Worm (Caenorhabditis elegans) whole organism, L2 larva: ENCODE results near the gene idpa-2.

ENCODE experiments used
- R02D3.7 ChIP-seq: fragments of 150-350 bp; optimal IDR thresholded peaks from 2 replicates; lab custom pipeline; 2014; ENCODE audit warnings: missing biosample characterization, missing genetic modification characterization
- Y55F3AM.14 ChIP-seq: fragments of 200-800 bp; sonication (Bioruptor generic); optimal IDR thresholded peaks from 2 replicates; lab custom pipeline; 2018; ENCODE audit warnings: mild to moderate bottlenecking, missing genetic modification characterization, missing compliant biosample characterization
- ZK546.5 ChIP-seq: sonication (generic microtip); optimal IDR thresholded peaks from 2 replicates; lab custom pipeline; 2017; ENCODE audit warnings: missing biosample characterization, missing genetic modification characterization
- alr-1 ChIP-seq: fragments of 150-350 bp; optimal IDR thresholded peaks from 2 replicates; lab custom pipeline; 2014; ENCODE audit warnings: missing biosample characterization, missing genetic modification characterization
- aly-2 ChIP-seq: fragments of 150-350 bp; optimal IDR thresholded peaks from 2 replicates; lab custom pipeline; 2014; ENCODE audit warnings: missing biosample characterization, missing genetic modification characterization
- blmp-1 ChIP-seq: sonication (generic microtip); optimal IDR thresholded peaks from 2 replicates; lab custom pipeline; 2017; ENCODE audit warnings: missing genetic modification characterization, mild to moderate bottlenecking, missing compliant biosample characterization, antibody characterized with exemption, moderate library complexity; ENCODE audit not compliant: insufficient read depth
- ceh-16 ChIP-seq: fragments of 150-350 bp; optimal IDR thresholded peaks from 2 replicates; lab custom pipeline; 2014; ENCODE audit warnings: missing biosample characterization, missing genetic modification characterization
- ceh-82 ChIP-seq: fragments of 150-350 bp; optimal IDR thresholded peaks from 2 replicates; lab custom pipeline; 2014; ENCODE audit warnings: missing biosample characterization, missing genetic modification characterization
- crh-2 ChIP-seq: sonication (generic microtip); optimal IDR thresholded peaks from 2 replicates; lab custom pipeline; 2017; ENCODE audit warnings: missing biosample characterization, missing genetic modification characterization
- dmd-4 ChIP-seq: sonication (generic microtip); optimal IDR thresholded peaks from 2 replicates; lab custom pipeline; 2017; ENCODE audit warnings: missing biosample characterization, missing genetic modification characterization
- egl-27 ChIP-seq: sonication (generic microtip); optimal IDR thresholded peaks from 3 replicates; lab custom pipeline; 2017; ENCODE audit warnings: missing biosample characterization, missing genetic modification reagents, missing genetic modification characterization
- elt-1 ChIP-seq: fragments of 150-350 bp; optimal IDR thresholded peaks from 2 replicates; lab custom pipeline; 2014; ENCODE audit warnings: missing biosample characterization, missing genetic modification characterization
- elt-3 ChIP-seq: sonication (generic microtip); optimal IDR thresholded peaks from 2 replicates; lab custom pipeline; 2017; ENCODE audit warnings: missing biosample characterization, missing genetic modification characterization
- fos-1 ChIP-seq: fragments of 150-350 bp; optimal IDR thresholded peaks from 2 replicates; lab custom pipeline; 2014; ENCODE audit warnings: missing biosample characterization, missing genetic modification characterization
- lin-11 ChIP-seq: fragments of 150-350 bp; sonication (generic microtip); optimal IDR thresholded peaks from 2 replicates; lab custom pipeline; 2014; ENCODE audit warnings: missing biosample characterization, missing genetic modification characterization, inconsistent platforms, mixed read lengths
- lin-13 ChIP-seq: fragments of 150-350 bp; optimal IDR thresholded peaks from 2 replicates; lab custom pipeline; 2014; ENCODE audit warnings: missing biosample characterization, missing genetic modification reagents, missing genetic modification characterization
- lin-39 ChIP-seq: fragments of 150-350 bp; optimal IDR thresholded peaks from 2 replicates; lab custom pipeline; 2014; ENCODE audit warnings: missing biosample characterization, missing genetic modification reagents, missing genetic modification characterization
- lsy-2 ChIP-seq, 2 experiments: fragments of 150-350 bp in 1 of 2; sonication (generic microtip) in 1 of 2; optimal IDR thresholded peaks; 2 replicates each; lab custom pipeline; 2014 to 2017; ENCODE audit warnings: missing biosample characterization in 2 of 2, missing genetic modification characterization in 2 of 2
- mbf-1 ChIP-seq: sonication (generic microtip); optimal IDR thresholded peaks from 2 replicates; lab custom pipeline; 2017; ENCODE audit warnings: missing biosample characterization, missing genetic modification characterization
- mdl-1 ChIP-seq, 2 experiments: fragments of 150-350 bp in 1 of 2; sonication (generic microtip) in 1 of 2; optimal IDR thresholded peaks; 2 replicates each; lab custom pipeline; 2017; ENCODE audit warnings: missing biosample characterization in 2 of 2, missing genetic modification characterization in 2 of 2
- nhr-11 ChIP-seq: fragments of 150-350 bp; optimal IDR thresholded peaks from 2 replicates; lab custom pipeline; 2014; ENCODE audit warnings: missing biosample characterization, missing genetic modification characterization
- nhr-129 ChIP-seq: fragments of 150-350 bp; optimal IDR thresholded peaks from 2 replicates; lab custom pipeline; 2014; ENCODE audit warnings: missing biosample characterization, missing genetic modification characterization
- nhr-21 ChIP-seq: fragments of 150-350 bp; optimal IDR thresholded peaks from 2 replicates; lab custom pipeline; 2014; ENCODE audit warnings: missing biosample characterization, missing genetic modification characterization
- nhr-25 ChIP-seq: fragments of 150-350 bp; sonication (generic microtip); optimal IDR thresholded peaks from 3 replicates; lab custom pipeline; 2014; ENCODE audit warnings: missing biosample characterization, missing genetic modification characterization
- nhr-6 ChIP-seq: fragments of 150-350 bp; optimal IDR thresholded peaks from 2 replicates; lab custom pipeline; 2014; ENCODE audit warnings: missing biosample characterization, missing genetic modification characterization
- peb-1 ChIP-seq: fragments of 150-350 bp; optimal IDR thresholded peaks from 2 replicates; lab custom pipeline; 2014; ENCODE audit warnings: missing biosample characterization, missing genetic modification characterization
- sem-4 ChIP-seq: fragments of 150-350 bp; optimal IDR thresholded peaks from 2 replicates; lab custom pipeline; 2014; ENCODE audit warnings: missing biosample characterization, missing genetic modification reagents, missing genetic modification characterization
- sma-3 ChIP-seq: sonication (generic microtip); optimal IDR thresholded peaks from 2 replicates; lab custom pipeline; 2016; ENCODE audit warnings: missing genetic modification reagents, missing genetic modification characterization, missing compliant biosample characterization
- sma-9 ChIP-seq, 2 experiments: fragments of 150-350 bp in 1 of 2; sonication (generic microtip) in 1 of 2; optimal IDR thresholded peaks; 2 replicates each; lab custom pipeline; 2014 to 2016; ENCODE audit warnings: missing genetic modification characterization in 2 of 2, mild to moderate bottlenecking in 1 of 2, missing biosample characterization in 1 of 2, missing compliant biosample characterization in 1 of 2, missing genetic modification reagents in 1 of 2, moderate library complexity in 1 of 2
- snpc-4 ChIP-seq: fragments of 150-350 bp; optimal IDR thresholded peaks from 2 replicates; lab custom pipeline; 2014; ENCODE audit warnings: missing biosample characterization, missing genetic modification characterization
- unc-62 ChIP-seq: fragments of 150-350 bp; optimal IDR thresholded peaks from 2 replicates; lab custom pipeline; 2014; ENCODE audit warnings: missing biosample characterization, missing genetic modification reagents, missing genetic modification characterization
- zag-1 ChIP-seq: fragments of 150-350 bp; optimal IDR thresholded peaks from 2 replicates; lab custom pipeline; 2014; ENCODE audit warnings: missing biosample characterization, missing genetic modification characterization

idpa-2 gene

DNA sequence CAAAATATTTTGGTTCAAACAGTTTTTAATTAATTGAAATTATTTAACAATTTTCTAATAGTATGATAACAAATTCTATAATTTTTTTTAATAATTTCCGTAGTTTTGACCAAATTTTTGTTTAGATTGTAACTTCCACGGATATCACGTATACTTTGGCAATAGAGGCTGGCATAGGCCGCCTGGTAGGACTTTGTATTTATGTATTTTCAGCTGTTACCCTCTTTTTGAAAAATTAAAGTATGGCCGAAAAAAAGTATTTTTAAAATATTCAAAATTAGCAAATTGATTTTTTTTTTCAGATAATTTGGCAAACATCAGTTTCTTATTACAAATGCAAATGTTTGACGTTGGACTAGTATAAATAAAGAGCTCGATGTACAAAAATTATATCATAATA, 26.1 kb downstream of the idpa-2 start, which contains the start of the genes nsph-1.1 and K08F8.15:
Gene nsph-1.1, plus strand, starts transcription at position 301 of the 400 bp plus-strand sequence.
Gene K08F8.15, plus strand, starts transcription at position 335 of the 400 bp plus-strand sequence.
- no peak for TF ChIP-seq elt-1 (tag; lab: Kevin White, UChicago)
- TF ChIP-seq dmd-4 = no peak
- no peak for TF ChIP-seq nhr-6 (tag; lab: Kevin White, UChicago)
- no peak for TF ChIP-seq lin-13
- TF ChIP-seq crh-2 (tag; lab: Kevin White, UChicago) = no peak
- TF ChIP-seq Y55F3AM.14 = no peak
- TF ChIP-seq ZK546.5 = no peak
- TF ChIP-seq lin-39 (tag; lab: Kevin White, UChicago) = no peak
- no peak for TF ChIP-seq zag-1
- no peak for TF ChIP-seq ceh-82 (tag; lab: Kevin White, UChicago)
- TF ChIP-seq peb-1 (tag; lab: Kevin White, UChicago) = no peak
- TF ChIP-seq sma-3 (GFP tag; lab: Kevin White, UChicago) = no peak
- TF ChIP-seq R02D3.7 (tag; lab: Kevin White, UChicago) = no peak

- peak; percentile 3 for TF ChIP-seq fos-1 (tag; lab: Kevin White, UChicago)
- peak; percentile 2 for TF ChIP-seq nhr-129 (tag; lab: Kevin White, UChicago)
- TF ChIP-seq mdl-1 (tag; optimal IDR thresholded peaks at IDR 0.05; lab: Kevin White, UChicago) = peak; percentile 35 to 69
- peak; percentile 90 for TF ChIP-seq sma-3 (GFP tag; lab: Kevin White, UChicago)
- peak; percentile 70 for TF ChIP-seq nhr-25 (tag; lab: Kevin White, UChicago)
- TF ChIP-seq sma-9 (GFP tag; optimal IDR thresholded peaks at IDR 0.05; lab: Kevin White, UChicago) = peak; percentile 96
- no peak for TF ChIP-seq sma-9 (tag; optimal IDR thresholded peaks at IDR 0.05; lab: Kevin White, UChicago)
- TF ChIP-seq ceh-82 (tag; lab: Kevin White, UChicago) = no peak
- TF ChIP-seq blmp-1 (tag; lab: Kevin White, UChicago) = peak; percentile 42
- no peak for TF ChIP-seq egl-27
- no peak for TF ChIP-seq alr-1 (tag; lab: Kevin White, UChicago)
- TF ChIP-seq nhr-21 (tag; lab: Kevin White, UChicago) = peak; percentile 31
- no peak for TF ChIP-seq elt-3 (tag; lab: Kevin White, UChicago)
Measured at ce11 chrII:8765131-8765530, 27.4 kb downstream of the idpa-2 start.

DNA sequence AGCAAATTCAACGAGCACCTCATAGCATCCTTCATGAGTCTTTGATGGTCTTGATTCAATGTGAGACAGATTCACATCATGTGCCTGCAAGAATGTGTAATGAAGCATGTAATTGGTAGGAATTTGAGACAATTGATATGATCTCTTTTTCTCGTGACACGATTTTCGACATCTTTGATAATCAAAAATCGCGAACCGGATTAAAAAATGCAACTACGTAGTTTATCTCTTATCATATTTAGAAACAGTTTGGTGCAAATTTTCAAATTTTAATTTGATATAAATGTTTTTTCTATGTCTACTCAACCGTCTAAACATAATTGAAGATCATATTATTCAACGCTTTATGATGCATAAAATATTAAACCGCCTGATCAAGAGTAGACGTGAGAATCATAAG, 28.2 kb downstream of the idpa-2 start:
- TF ChIP-seq sma-9 (GFP tag; optimal IDR thresholded peaks at IDR 0.05; lab: Kevin White, UChicago) = peak; percentile 3
- TF ChIP-seq sma-9 (tag; optimal IDR thresholded peaks at IDR 0.05; lab: Kevin White, UChicago) = no peak
- no peak for TF ChIP-seq aly-2 (tag; lab: Kevin White, UChicago)
- TF ChIP-seq mdl-1 (tag; optimal IDR thresholded peaks at IDR 0.05; lab: Kevin White, UChicago) = no peak
- TF ChIP-seq alr-1 (tag; lab: Kevin White, UChicago) = no peak
- TF ChIP-seq elt-1 (tag; lab: Kevin White, UChicago) = no peak
- no peak for TF ChIP-seq nhr-11 (tag; lab: Kevin White, UChicago)

DNA sequence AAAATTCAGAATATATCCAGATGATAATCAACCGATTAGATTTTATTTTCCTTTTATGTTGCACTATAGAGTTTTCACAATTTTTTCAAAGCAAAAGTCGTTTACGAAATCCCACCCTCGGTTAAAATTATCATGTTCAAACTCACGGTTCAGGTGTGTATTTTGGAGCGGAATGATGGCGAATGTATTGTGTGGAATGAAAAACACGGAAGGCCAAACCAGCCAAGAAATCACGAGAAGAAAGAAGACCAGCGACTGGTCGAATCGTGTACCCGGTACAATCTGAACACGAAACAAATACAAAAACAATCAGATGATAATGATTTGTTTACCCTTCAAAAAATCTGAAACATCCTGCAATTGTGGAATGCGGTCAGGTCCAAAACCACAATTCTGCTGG, 29.2 kb downstream of the idpa-2 start:
- TF ChIP-seq sma-3 (GFP tag; lab: Kevin White, UChicago) (no peak), lsy-2 (tag; optimal IDR thresholded peaks at IDR 0.05; lab: Kevin White, UChicago) (no peak), unc-62 (GFP tag; lab: Kevin White, UChicago) (no peak), elt-3 (tag; lab: Kevin White, UChicago) (no peak), nhr-6 (tag; lab: Kevin White, UChicago) (no peak), sma-9 (GFP tag; optimal IDR thresholded peaks at IDR 0.05; lab: Kevin White, UChicago) (no peak), sma-9 (tag; optimal IDR thresholded peaks at IDR 0.05; lab: Kevin White, UChicago) (no peak), R02D3.7 (tag; lab: Kevin White, UChicago) (no peak), aly-2 (tag; lab: Kevin White, UChicago) (no peak), lin-13 (no peak), nhr-25 (tag; lab: Kevin White, UChicago) (no peak), crh-2 (tag; lab: Kevin White, UChicago) (no peak), mbf-1 (tag; lab: Kevin White, UChicago) (no peak), sem-4 (tag; lab: Kevin White, UChicago) (no peak), nhr-11 (tag; lab: Kevin White, UChicago) (no peak), lin-11 (tag; lab: Kevin White, UChicago) (no peak), ceh-16 (tag; lab: Kevin White, UChicago) (no peak), snpc-4 (tag; lab: Kevin White, UChicago) (no peak), alr-1 (tag; lab: Kevin White, UChicago) (no peak)
